Fruit fly (Drosophila melanogaster) whole organism, wandering third instar larva: Measurements from ENCODE around the gene mRpL30.

Experiments
- CG9705 ChIP-seq: fragments of 200-800 bp; sonication (Bioruptor generic); optimal IDR thresholded peaks from 2 replicates; lab custom pipeline; 2018; ENCODE audit warnings: missing biosample characterization, mild to moderate bottlenecking, missing genetic modification characterization
- psq ChIP-seq: fragments of 200-800 bp; sonication (Bioruptor generic); optimal IDR thresholded peaks from 3 replicates; lab custom pipeline; 2017; ENCODE audit warnings: missing biosample characterization, mild to moderate bottlenecking, missing genetic modification characterization, moderate library complexity

DNA sequence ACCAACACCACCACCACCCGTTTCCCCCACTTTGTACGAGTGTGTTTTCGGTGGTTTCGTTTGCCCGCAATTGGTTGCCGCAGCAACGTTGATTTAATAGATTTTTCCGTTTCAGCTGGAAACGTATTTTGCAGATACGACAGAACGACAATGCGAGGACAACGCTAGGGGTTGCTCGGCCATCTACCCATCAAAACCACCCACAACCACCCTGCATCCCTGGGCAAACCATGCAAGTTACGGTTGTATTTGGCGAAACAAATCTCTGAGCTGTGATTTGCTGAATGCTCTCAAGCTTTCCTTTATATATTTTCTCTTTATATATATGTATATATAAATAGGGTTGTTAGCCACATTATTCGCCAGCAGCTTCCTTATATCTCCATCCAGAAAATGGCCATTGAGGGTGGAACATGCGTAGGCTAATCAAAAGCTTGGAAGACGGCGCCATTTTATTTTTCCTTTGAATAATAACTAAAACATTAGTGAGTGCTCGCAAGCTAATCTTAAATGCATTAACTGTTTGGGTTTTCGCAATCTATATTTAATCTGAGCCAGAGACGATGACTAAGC is 47.7 kb upstream of the mRpL30 start:
- TF ChIP-seq CG9705 (GFP tag; lab: Kevin White, UChicago) (no peak), psq (GFP tag; lab: Kevin White, UChicago) (no peak)
